Fruit fly (Drosophila melanogaster) ovary, adult (tissue): ENCODE measurements around the gene CG33710.
A peak's percentile ranks its signal among the peaks of the same experiment; 100 is the strongest.

Source experiments
- CG17801 ChIP-seq: fragments of 200-800 bp; optimal IDR thresholded peaks from 2 replicates; lab custom pipeline; 2019; ENCODE audit warnings: missing biosample characterization, mild to moderate bottlenecking, missing genetic modification characterization, moderate library complexity; ENCODE audit not compliant: partially characterized antibody

CG33710 gene

DNA sequence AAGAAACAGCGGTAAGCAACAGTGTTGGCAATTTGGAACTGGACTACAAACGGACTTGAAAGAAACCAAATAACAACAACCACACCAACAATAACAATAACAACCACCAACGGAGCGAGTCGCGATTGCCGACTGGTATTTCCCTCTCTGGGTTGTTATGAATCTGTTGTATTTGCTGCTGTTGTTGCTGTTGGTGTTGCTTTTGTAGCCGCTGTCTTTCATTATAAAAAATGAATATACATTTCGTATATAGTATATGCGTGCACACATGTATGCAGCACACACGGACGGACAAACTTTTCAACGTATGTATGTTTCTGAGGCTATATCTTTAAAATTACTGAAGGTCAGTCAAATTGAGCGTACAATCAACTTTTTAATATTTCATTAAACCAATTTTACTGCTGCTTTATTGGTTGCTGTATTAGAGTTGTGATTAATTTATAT is 49.2 kb downstream of the CG33710 start:
- no peak for TF ChIP-seq CG17801 (GFP tag; lab: Kevin White, UChicago)

DNA sequence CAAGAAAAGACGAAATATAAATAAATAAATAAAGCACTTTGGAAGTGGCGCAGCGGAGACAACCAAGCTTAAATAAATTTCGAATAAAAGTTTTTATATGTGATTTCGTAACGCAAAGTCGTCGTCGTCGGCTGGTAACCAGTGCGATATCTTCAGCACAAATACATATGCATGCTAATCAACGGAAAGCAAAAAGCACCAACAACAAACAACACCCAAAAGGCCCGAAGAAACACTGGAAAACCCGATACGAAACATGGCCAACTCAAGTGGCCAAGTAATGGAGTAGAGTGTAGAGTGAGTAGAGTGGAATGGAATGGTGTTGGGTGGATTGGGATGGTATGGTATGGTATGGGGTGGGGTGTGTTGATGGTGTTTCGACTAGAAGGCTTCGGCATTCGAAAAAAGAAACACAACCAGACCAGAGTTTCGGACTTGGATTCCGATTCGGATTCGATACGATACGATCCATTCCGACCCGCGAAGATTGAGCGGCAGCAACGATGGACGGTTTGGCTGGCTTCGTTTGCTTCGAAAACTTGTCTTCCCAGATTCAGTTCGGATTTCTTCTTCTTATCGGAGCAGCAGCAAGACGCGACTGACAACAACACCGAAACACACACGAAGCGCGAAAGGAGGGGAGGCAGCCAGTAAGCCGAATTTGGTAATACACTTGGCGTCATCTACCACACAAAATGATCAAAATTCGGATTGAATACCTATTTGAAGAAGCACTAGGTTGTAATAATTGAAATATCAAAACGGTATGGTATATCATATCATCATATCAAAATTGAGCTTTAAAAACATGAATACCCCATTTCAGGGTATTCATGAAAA is 49.8 kb downstream of the CG33710 start:
- peak; percentile 50 for TF ChIP-seq CG17801 (GFP tag; lab: Kevin White, UChicago)
